Worm (Caenorhabditis elegans) whole organism, mixed stage, embryonic: Measurements from ENCODE around the gene Y116F11A.6.

Experiments
- ceh-83 ChIP-seq: fragments of 200-800 bp; sonication (Bioruptor generic); optimal IDR thresholded peaks from 2 replicates; lab custom pipeline; 2018; ENCODE audit warnings: mild to moderate bottlenecking, missing genetic modification characterization, missing compliant biosample characterization
- elt-3 ChIP-seq: fragments of 150-350 bp; optimal IDR thresholded peaks from 2 replicates; lab custom pipeline; 2014; ENCODE audit warnings: missing biosample characterization, missing genetic modification characterization
- flh-1 ChIP-seq: fragments of 200-800 bp; sonication (Bioruptor generic); optimal IDR thresholded peaks from 2 replicates; lab custom pipeline; 2018; ENCODE audit warnings: mild to moderate bottlenecking, missing genetic modification characterization, moderate library complexity, missing compliant biosample characterization
- lin-32 ChIP-seq: fragments of 200-800 bp; sonication (Bioruptor generic); optimal IDR thresholded peaks from 2 replicates; lab custom pipeline; 2018; ENCODE audit warnings: mild to moderate bottlenecking, missing genetic modification characterization, missing compliant biosample characterization
- mls-2 ChIP-seq: sonication (generic microtip); optimal IDR thresholded peaks from 2 replicates; lab custom pipeline; 2016; ENCODE audit warnings: mild to moderate bottlenecking, missing genetic modification characterization, moderate library complexity, missing compliant biosample characterization
- sptf-1 ChIP-seq: sonication (generic microtip); optimal IDR thresholded peaks from 2 replicates; lab custom pipeline; 2017; ENCODE audit warnings: mild to moderate bottlenecking, missing genetic modification characterization, moderate library complexity, missing compliant biosample characterization
- tbx-8 ChIP-seq: fragments of 200-800 bp; sonication (Bioruptor generic); optimal IDR thresholded peaks from 2 replicates; lab custom pipeline; 2018; ENCODE audit warnings: mild to moderate bottlenecking, missing genetic modification characterization, moderate library complexity, missing compliant biosample characterization
- unc-120 ChIP-seq: sonication (generic microtip); optimal IDR thresholded peaks from 2 replicates; lab custom pipeline; 2017; ENCODE audit warnings: missing genetic modification characterization, missing compliant biosample characterization; ENCODE audit not compliant: poor library complexity, severe bottlenecking
- zip-8 ChIP-seq: fragments of 150-350 bp; optimal IDR thresholded peaks from 2 replicates; lab custom pipeline; 2014; ENCODE audit warnings: missing biosample characterization, missing genetic modification characterization

The Y116F11A.6 gene

DNA sequence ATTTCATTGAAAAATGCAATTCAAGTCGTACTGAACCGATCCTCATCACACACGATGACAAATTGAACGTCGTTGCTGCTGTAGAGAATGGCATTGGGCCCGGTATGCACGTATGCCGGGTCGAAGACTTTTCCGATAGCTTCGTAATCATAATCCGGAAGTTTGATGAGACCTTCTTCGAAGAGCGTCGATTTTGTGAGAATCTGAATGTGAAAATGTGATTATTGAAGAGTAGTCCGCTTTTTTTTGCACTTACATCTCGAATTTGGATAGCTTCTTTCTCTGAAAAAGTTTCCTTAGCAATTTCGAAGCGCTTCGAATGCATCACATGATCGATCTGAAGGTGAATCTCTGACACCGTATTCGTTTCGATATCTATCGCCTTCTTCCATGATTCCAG is 57.9 kb downstream of the Y116F11A.6 start, which contains the start of gene fbxa-118:
Gene fbxa-118 (minus strand): TSS at position 101 of the 400 bp plus-strand sequence.
- TF ChIP-seq flh-1 (GFP tag; lab: Kevin White, UChicago) (no peak), mls-2 (no peak), sptf-1 (tag; lab: Kevin White, UChicago) (no peak), unc-120 (tag; lab: Kevin White, UChicago) (no peak), zip-8 (no peak), ceh-83 (GFP tag; lab: Kevin White, UChicago) (no peak), tbx-8 (GFP tag; lab: Kevin White, UChicago) (no peak), elt-3 (tag; lab: Kevin White, UChicago) (no peak), lin-32 (GFP tag; lab: Kevin White, UChicago) (no peak)
